Fruit fly (Drosophila melanogaster): ENCODE results near the gene alphaCOP.

DNA sequence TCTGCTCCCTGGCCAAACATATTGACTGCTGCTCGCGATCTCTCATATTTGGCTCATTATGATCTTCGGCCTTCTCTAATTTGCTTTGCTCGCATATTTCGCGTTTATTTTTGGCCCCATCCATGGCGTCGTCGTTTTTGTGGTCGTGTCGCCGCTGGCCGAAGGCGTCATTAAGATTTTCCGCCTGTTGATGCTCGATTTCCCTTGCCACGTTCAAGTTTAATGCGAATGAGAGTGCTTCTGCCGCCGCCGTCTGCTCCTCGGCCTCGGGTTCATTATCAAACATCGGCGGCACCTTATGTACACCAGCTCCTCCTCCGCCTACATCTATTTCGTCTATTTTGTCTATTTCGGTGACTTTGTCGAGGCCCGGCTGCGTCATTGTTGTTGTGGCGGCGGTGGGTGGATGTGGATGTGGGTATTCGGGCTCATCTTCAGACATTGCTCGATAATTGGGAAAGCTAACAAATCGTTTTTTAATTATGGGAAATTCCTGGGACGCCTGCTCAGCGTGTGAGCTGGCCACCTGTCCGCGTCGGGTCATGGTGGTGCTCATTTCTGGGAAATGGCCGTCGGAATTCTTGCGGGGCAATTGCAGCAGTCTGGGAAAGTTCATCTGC lies 30.4 kb downstream of the alphaCOP start:
- TF ChIP-seq Hr96 (GFP tag; optimal IDR thresholded peaks at IDR 0.05) (no peak), tj (GFP tag; optimal IDR thresholded peaks at IDR 0.05) (no peak)
